Worm (Caenorhabditis elegans): Measurements from ENCODE around the gene R08A2.5.

DNA sequence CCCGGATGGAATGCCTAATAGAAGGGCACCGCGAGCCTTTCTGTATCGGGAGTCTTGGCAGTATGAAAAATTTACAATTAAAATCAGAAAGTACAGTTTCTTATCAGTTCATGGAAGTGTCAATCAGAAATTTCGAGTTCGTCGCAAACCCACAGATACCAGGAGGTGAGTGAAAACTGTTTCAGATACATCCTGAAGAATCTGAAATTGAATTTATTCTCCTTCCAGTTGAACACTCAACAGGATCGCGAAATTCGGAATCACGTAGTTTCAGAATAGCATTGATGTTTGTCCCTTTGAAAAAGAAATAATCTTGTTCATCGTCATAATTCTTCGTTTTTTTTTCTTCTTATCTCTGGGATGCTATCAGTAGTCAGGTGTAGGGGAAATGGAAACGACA is 3.7 kb downstream of the R08A2.5 start, which contains the start of gene fbxa-147:
- no peak for TF ChIP-seq pes-1 (GFP tag; IDR thresholded peaks at IDR 0.05)
- TF ChIP-seq hmg-4 (GFP tag; optimal IDR thresholded peaks at IDR 0.05), result no peak
- no peak for TF ChIP-seq F13C5.2 (tag; optimal IDR thresholded peaks at IDR 0.05)
- no peak for TF ChIP-seq flt-1 (GFP tag; IDR thresholded peaks at IDR 0.05)
- no peak for TF ChIP-seq B0310.2 (tag; optimal IDR thresholded peaks at IDR 0.05)
- no peak for TF ChIP-seq ceh-13 (GFP tag; optimal IDR thresholded peaks at IDR 0.05)
- no peak for TF ChIP-seq sea-1 (GFP tag; conservative IDR thresholded peaks at IDR 0.05)
- no peak for TF ChIP-seq ama-1 (optimal IDR thresholded peaks at IDR 0.05)
- no peak for TF ChIP-seq ets-7 (tag; optimal IDR thresholded peaks at IDR 0.05)
- TF ChIP-seq tbx-11 (GFP tag; IDR thresholded peaks at IDR 0.05), result no peak
- TF ChIP-seq ceh-36 (tag; optimal IDR thresholded peaks at IDR 0.05), result no peak
- no peak for TF ChIP-seq scrt-1 (GFP tag; IDR thresholded peaks at IDR 0.05)
- no peak for TF ChIP-seq aly-1 (tag; optimal IDR thresholded peaks at IDR 0.05)

Measured in whole organism, early embryonic.